Worm (Caenorhabditis elegans) whole organism, L4 larva: ENCODE results near the gene frm-2.

Source experiments
- F10B5.3 ChIP-seq: sonication (generic microtip); optimal IDR thresholded peaks from 2 replicates; lab custom pipeline; 2016; ENCODE audit warnings: mild to moderate bottlenecking, missing genetic modification characterization, missing compliant biosample characterization
- F37D6.2 ChIP-seq: sonication (generic microtip); optimal IDR thresholded peaks from 2 replicates; lab custom pipeline; 2016; ENCODE audit warnings: mild to moderate bottlenecking, missing genetic modification characterization, missing compliant biosample characterization
- R02D3.7 ChIP-seq: fragments of 150-350 bp; sonication (generic microtip); optimal IDR thresholded peaks from 3 replicates; lab custom pipeline; 2014; ENCODE audit warnings: missing biosample characterization, missing genetic modification characterization
- T20F7.1 ChIP-seq: fragments of 200-800 bp; sonication (Bioruptor generic); optimal IDR thresholded peaks from 2 replicates; lab custom pipeline; 2018; ENCODE audit warnings: mild to moderate bottlenecking, missing genetic modification characterization, missing compliant biosample characterization
- T26A8.4 ChIP-seq: fragments of 200-800 bp; sonication (Bioruptor generic); IDR thresholded peaks from 2 replicates; pipeline ENCODE4 v1.3.6; 2022; ENCODE audit warnings: missing genetic modification characterization, missing compliant biosample characterization
- Y105C5A.15 ChIP-seq: fragments of 200-800 bp; sonication (Bioruptor generic); IDR thresholded peaks from 2 replicates; pipeline ENCODE4 v1.3.6; 2022; ENCODE audit warnings: missing genetic modification characterization, missing compliant biosample characterization
- Y48G9A.11 ChIP-seq: fragments of 200-800 bp; sonication (Bioruptor generic); IDR thresholded peaks from 2 replicates; pipeline ENCODE4 v1.3.6; 2022; ENCODE audit warnings: missing genetic modification reagents, missing genetic modification characterization, missing compliant biosample characterization
- ZK337.2 ChIP-seq: fragments of 200-800 bp; sonication (Bioruptor generic); IDR thresholded peaks from 2 replicates; pipeline ENCODE4 v1.3.6; 2022; ENCODE audit warnings: missing genetic modification reagents, missing genetic modification characterization, missing compliant biosample characterization
- ama-1 ChIP-seq: fragments of 150-350 bp; optimal IDR thresholded peaks from 2 replicates; lab custom pipeline; 2014; ENCODE audit warnings: inconsistent platforms, mixed read lengths
- ceh-28 ChIP-seq: fragments of 150-350 bp; optimal IDR thresholded peaks from 2 replicates; lab custom pipeline; 2014; ENCODE audit warnings: missing biosample characterization, missing genetic modification reagents, missing genetic modification characterization
- ceh-32 ChIP-seq: sonication (generic microtip); optimal IDR thresholded peaks from 2 replicates; lab custom pipeline; 2016; ENCODE audit warnings: mild to moderate bottlenecking, missing genetic modification characterization, missing compliant biosample characterization; ENCODE audit not compliant: poor library complexity
- ces-1 ChIP-seq: fragments of 150-350 bp; sonication (generic microtip); optimal IDR thresholded peaks from 4 replicates; lab custom pipeline; 2014; ENCODE audit warnings: missing biosample characterization, missing genetic modification reagents, missing genetic modification characterization
- cey-2 ChIP-seq: sonication (generic microtip); optimal IDR thresholded peaks from 3 replicates; lab custom pipeline; 2017; ENCODE audit warnings: missing genetic modification characterization, mild to moderate bottlenecking, missing compliant biosample characterization, antibody characterized with exemption, borderline replicate concordance; ENCODE audit not compliant: insufficient read depth
- ctbp-1 ChIP-seq: fragments of 200-800 bp; sonication (Bioruptor generic); IDR thresholded peaks from 2 replicates; pipeline ENCODE4 v1.3.6; 2022; ENCODE audit warnings: missing genetic modification reagents, missing genetic modification characterization, missing compliant biosample characterization
- dmd-6 ChIP-seq: fragments of 200-800 bp; sonication (Bioruptor generic); IDR thresholded peaks from 2 replicates; pipeline ENCODE4 v1.3.6; 2022; ENCODE audit warnings: missing genetic modification reagents, missing genetic modification characterization, missing compliant biosample characterization
- dpl-1 ChIP-seq: fragments of 150-350 bp; optimal IDR thresholded peaks from 2 replicates; lab custom pipeline; 2014; ENCODE audit warnings: missing biosample characterization, missing genetic modification reagents, missing genetic modification characterization
- duxl-1 ChIP-seq: sonication (generic microtip); optimal IDR thresholded peaks from 2 replicates; lab custom pipeline; 2016; ENCODE audit warnings: mild to moderate bottlenecking, missing genetic modification characterization, moderate library complexity, missing compliant biosample characterization; ENCODE audit not compliant: poor library complexity
- dve-1 ChIP-seq: sonication (generic microtip); optimal IDR thresholded peaks from 2 replicates; lab custom pipeline; 2017; ENCODE audit warnings: antibody characterized with exemption, mild to moderate bottlenecking, missing genetic modification characterization, missing compliant biosample characterization; ENCODE audit not compliant: insufficient read depth
- gei-8 ChIP-seq: fragments of 200-800 bp; sonication (Bioruptor generic); optimal IDR thresholded peaks from 2 replicates; lab custom pipeline; 2018; ENCODE audit warnings: mild to moderate bottlenecking, missing genetic modification characterization, missing compliant biosample characterization
- hlh-11 ChIP-seq: fragments of 200-800 bp; sonication (Bioruptor generic); optimal IDR thresholded peaks from 2 replicates; lab custom pipeline; 2018; ENCODE audit warnings: mild to moderate bottlenecking, missing genetic modification characterization, missing compliant biosample characterization
- hlh-30 ChIP-seq: sonication (generic microtip); optimal IDR thresholded peaks from 2 replicates; lab custom pipeline; 2017; ENCODE audit warnings: antibody characterized with exemption, mild to moderate bottlenecking, missing genetic modification characterization, missing compliant biosample characterization; ENCODE audit not compliant: insufficient read depth
- jun-1 ChIP-seq: fragments of 150-350 bp; optimal IDR thresholded peaks from 2 replicates; lab custom pipeline; 2014; ENCODE audit warnings: missing biosample characterization, missing genetic modification reagents, missing genetic modification characterization
- lin-1 ChIP-seq: fragments of 200-800 bp; sonication (Bioruptor generic); IDR thresholded peaks from 2 replicates; pipeline ENCODE4 v1.3.6; 2022; ENCODE audit warnings: missing genetic modification reagents, missing genetic modification characterization, missing compliant biosample characterization
- lin-15B ChIP-seq: fragments of 150-350 bp; sonication (generic microtip); optimal IDR thresholded peaks from 3 replicates; lab custom pipeline; 2014; ENCODE audit warnings: missing biosample characterization, missing genetic modification characterization
- lin-38 ChIP-seq: fragments of 200-800 bp; sonication (Bioruptor generic); IDR thresholded peaks from 2 replicates; pipeline ENCODE4 v1.3.6; 2022; ENCODE audit warnings: missing genetic modification reagents, missing genetic modification characterization, missing compliant biosample characterization
- madf-5 ChIP-seq, 2 experiments: fragments of 200-800 bp; sonication (Bioruptor generic); IDR thresholded peaks; 2 replicates each; pipeline ENCODE4 v1.3.6; 2022; ENCODE audit warnings: missing compliant biosample characterization in 2 of 2, missing genetic modification characterization in 2 of 2
- mdt-29 ChIP-seq: fragments of 200-800 bp; sonication (Bioruptor generic); IDR thresholded peaks from 2 replicates; pipeline ENCODE4 v1.3.6; 2022; ENCODE audit warnings: missing genetic modification reagents, missing genetic modification characterization, missing compliant biosample characterization
- mes-2 ChIP-seq: sonication (generic microtip); optimal IDR thresholded peaks from 2 replicates; lab custom pipeline; 2016; ENCODE audit warnings: missing genotype, mild to moderate bottlenecking, missing genetic modification characterization, missing compliant biosample characterization; ENCODE audit not compliant: poor library complexity, severe bottlenecking
- nhr-10 ChIP-seq: fragments of 150-350 bp; optimal IDR thresholded peaks from 2 replicates; lab custom pipeline; 2014; ENCODE audit warnings: missing biosample characterization, missing genetic modification characterization
- nhr-11 ChIP-seq: fragments of 150-350 bp; optimal IDR thresholded peaks from 2 replicates; lab custom pipeline; 2014; ENCODE audit warnings: missing biosample characterization, missing genetic modification characterization
- nhr-111 ChIP-seq: fragments of 200-800 bp; sonication (Bioruptor generic); optimal IDR thresholded peaks from 2 replicates; lab custom pipeline; 2018; ENCODE audit warnings: mild to moderate bottlenecking, missing genetic modification characterization, missing compliant biosample characterization
- nhr-28 ChIP-seq: fragments of 150-350 bp; optimal IDR thresholded peaks from 2 replicates; lab custom pipeline; 2014; ENCODE audit warnings: missing biosample characterization, missing genetic modification characterization
- nhr-41 ChIP-seq: fragments of 200-800 bp; sonication (Bioruptor generic); IDR thresholded peaks from 2 replicates; pipeline ENCODE4 v1.3.6; 2022; ENCODE audit warnings: missing genetic modification reagents, missing genetic modification characterization, missing compliant biosample characterization
- nhr-42 ChIP-seq: fragments of 200-800 bp; sonication (Bioruptor generic); IDR thresholded peaks from 2 replicates; pipeline ENCODE4 v1.3.6; 2022; ENCODE audit warnings: missing genetic modification characterization, missing compliant biosample characterization
- nhr-48 ChIP-seq: sonication (generic microtip); optimal IDR thresholded peaks from 2 replicates; lab custom pipeline; 2016; ENCODE audit warnings: mild to moderate bottlenecking, missing genetic modification characterization, missing compliant biosample characterization
- nhr-77 ChIP-seq: fragments of 150-350 bp; optimal IDR thresholded peaks from 2 replicates; lab custom pipeline; 2014; ENCODE audit warnings: missing biosample characterization, missing genetic modification characterization
- pha-4 ChIP-seq, 2 experiments: fragments of 150-350 bp in 1 of 2; fragments of 200-800 bp in 1 of 2; sonication (Bioruptor generic) in 1 of 2; IDR thresholded peaks in 1 of 2; optimal IDR thresholded peaks in 1 of 2; 2 replicates each; pipeline versions ENCODE4 v1.3.6 to Lab custom; 2014 to 2022; ENCODE audit warnings: missing genetic modification characterization in 2 of 2, missing genetic modification reagents in 2 of 2, missing biosample characterization in 1 of 2, missing compliant biosample characterization in 1 of 2
- pqm-1 ChIP-seq: sonication (generic microtip); optimal IDR thresholded peaks from 2 replicates; lab custom pipeline; 2017; ENCODE audit warnings: missing biosample characterization, missing genetic modification characterization
- rbr-2 ChIP-seq: sonication (generic microtip); optimal IDR thresholded peaks from 2 replicates; lab custom pipeline; 2016; ENCODE audit warnings: missing genotype, missing genetic modification characterization, missing compliant biosample characterization
- sdz-12 ChIP-seq: fragments of 200-800 bp; sonication (Bioruptor generic); optimal IDR thresholded peaks from 2 replicates; lab custom pipeline; 2018; ENCODE audit warnings: mild to moderate bottlenecking, missing genetic modification characterization, missing compliant biosample characterization
- skn-1 ChIP-seq: fragments of 150-350 bp; optimal IDR thresholded peaks from 2 replicates; lab custom pipeline; 2014; ENCODE audit warnings: missing biosample characterization, missing genetic modification characterization
- snpc-1.2 ChIP-seq: fragments of 200-800 bp; sonication (Bioruptor generic); IDR thresholded peaks from 2 replicates; pipeline ENCODE4 v1.3.6; 2022; ENCODE audit warnings: missing genetic modification reagents, missing genetic modification characterization, missing compliant biosample characterization
- snpc-4 ChIP-seq: fragments of 150-350 bp; optimal IDR thresholded peaks from 2 replicates; lab custom pipeline; 2014; ENCODE audit warnings: missing biosample characterization, missing genetic modification characterization
- spr-1 ChIP-seq: sonication (generic microtip); optimal IDR thresholded peaks from 2 replicates; lab custom pipeline; 2016; ENCODE audit warnings: mild to moderate bottlenecking, missing genetic modification characterization, missing compliant biosample characterization
- spr-3 ChIP-seq: fragments of 200-800 bp; sonication (Bioruptor generic); optimal IDR thresholded peaks from 2 replicates; lab custom pipeline; 2018; ENCODE audit warnings: mild to moderate bottlenecking, missing genetic modification characterization, missing compliant biosample characterization
- tag-97 ChIP-seq: fragments of 200-800 bp; sonication (Bioruptor generic); IDR thresholded peaks from 2 replicates; pipeline ENCODE4 v1.3.6; 2022; ENCODE audit warnings: missing genetic modification characterization, missing compliant biosample characterization
- vab-7 ChIP-seq: fragments of 200-800 bp; sonication (Bioruptor generic); IDR thresholded peaks from 2 replicates; pipeline ENCODE4 v1.3.6; 2022; ENCODE audit warnings: missing genetic modification reagents, missing genetic modification characterization, missing compliant biosample characterization
- zfp-2 ChIP-seq: sonication (generic microtip); optimal IDR thresholded peaks from 2 replicates; lab custom pipeline; 2016; ENCODE audit warnings: mild to moderate bottlenecking, missing genetic modification characterization, missing compliant biosample characterization
- zfp-3 ChIP-seq: fragments of 200-800 bp; sonication (Bioruptor generic); conservative IDR thresholded peaks from 2 replicates; pipeline ENCODE4 v1.3.6; 2022; ENCODE audit warnings: missing genetic modification reagents, missing genetic modification characterization, missing compliant biosample characterization

Gene frm-2

DNA sequence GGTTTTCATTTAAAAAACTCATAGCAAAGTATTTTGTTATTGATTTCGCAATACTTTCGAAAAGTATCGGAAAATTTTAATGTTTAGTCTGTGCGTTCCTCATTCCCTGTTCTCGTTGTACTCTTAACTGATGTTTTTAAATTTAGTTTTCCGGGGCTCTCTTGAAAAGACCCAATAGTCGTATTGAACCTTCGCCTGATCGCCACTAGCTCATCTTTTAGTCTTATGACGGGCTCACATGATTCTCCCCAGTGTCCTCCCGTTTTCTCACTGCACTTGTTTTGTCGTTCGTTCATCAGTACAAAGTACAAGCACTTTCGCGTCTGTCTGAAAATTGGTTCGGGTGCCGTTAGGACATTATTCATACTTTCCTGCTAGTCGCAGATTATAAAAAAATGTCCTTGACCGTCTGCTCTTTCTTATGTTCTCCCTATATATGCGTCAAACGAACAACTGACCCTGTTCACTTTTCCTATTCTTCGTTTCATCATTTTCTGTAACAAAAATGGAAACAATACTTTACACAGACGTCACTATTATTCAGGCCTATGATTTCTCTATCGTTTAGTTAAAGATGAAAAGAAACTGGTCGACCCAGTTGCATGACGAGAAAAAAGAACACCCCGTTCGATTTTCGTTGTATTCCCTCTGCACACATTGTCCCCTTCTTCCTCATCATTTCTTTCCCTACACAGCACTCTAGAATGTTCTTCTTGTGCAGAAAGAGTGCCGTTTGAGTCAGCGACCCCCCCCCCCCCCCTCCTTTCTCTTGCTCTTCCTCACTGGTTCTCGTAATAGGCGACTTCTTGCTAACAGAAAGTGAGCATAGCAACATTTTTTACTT, 42.3 kb downstream of the frm-2 start, which contains the start of gene ubq-1 (continued):
- TF ChIP-seq mdt-29 (GFP tag; lab: Robert Waterston, UW) (no peak), jun-1 (tag; lab: Kevin White, UChicago) (no peak), Y105C5A.15 (GFP tag; lab: Robert Waterston, UW) (no peak), nhr-48 (tag; lab: Kevin White, UChicago) (no peak), lin-1 (GFP tag; lab: Robert Waterston, UW) (no peak), hlh-30 (tag; lab: Kevin White, UChicago) (peak; percentile 92), T20F7.1 (GFP tag; lab: Kevin White, UChicago) (peak; percentile 12), R02D3.7 (tag; lab: Kevin White, UChicago) (no peak), ceh-32 (no peak), nhr-41 (GFP tag; lab: Robert Waterston, UW) (no peak), pqm-1 (tag; lab: Kevin White, UChicago) (no peak), cey-2 (tag; lab: Kevin White, UChicago) (no peak), lin-15B (tag; lab: Kevin White, UChicago) (no peak), nhr-77 (tag; lab: Kevin White, UChicago) (no peak), Y48G9A.11 (GFP tag; lab: Robert Waterston, UW) (no peak), ctbp-1 (GFP tag; lab: Robert Waterston, UW) (peak; percentile 51), spr-1 (tag; lab: Kevin White, UChicago) (no peak), nhr-111 (GFP tag; lab: Kevin White, UChicago) (no peak), pha-4 (GFP tag; IDR thresholded peaks at IDR 0.05; lab: Robert Waterston, UW) (peak; percentile 27; the same call in 1 of the 2 replicates), pha-4 (tag; optimal IDR thresholded peaks at IDR 0.05; lab: Kevin White, UChicago) (no peak), dpl-1 (GFP tag; lab: Kevin White, UChicago) (no peak), hlh-11 (no peak), vab-7 (GFP tag; lab: Robert Waterston, UW) (no peak), ZK337.2 (GFP tag; lab: Robert Waterston, UW) (no peak), ama-1 (lab: Kevin White, UChicago) (no peak), mes-2 (peak; percentile 10), dmd-6 (GFP tag; lab: Robert Waterston, UW) (no peak), nhr-28 (tag; lab: Kevin White, UChicago) (no peak), ces-1 (no peak), madf-5 (GFP tag; IDR thresholded peaks at IDR 0.05; lab: Robert Waterston, UW) (0 out of 4 replicates have a peak, but pooled peaks of 1 of the 2 experiments have one; percentile 61), nhr-10 (tag; lab: Kevin White, UChicago) (no peak), zfp-2 (tag; lab: Kevin White, UChicago) (no peak), dve-1 (no peak), nhr-11 (tag; lab: Kevin White, UChicago) (no peak), F37D6.2 (no peak), zfp-3 (no peak), T26A8.4 (GFP tag; lab: Robert Waterston, UW) (peak; percentile 25), sdz-12 (no peak), nhr-42 (GFP tag; lab: Robert Waterston, UW) (no peak), F10B5.3 (tag; lab: Kevin White, UChicago) (no peak), skn-1 (tag; lab: Kevin White, UChicago) (no peak), rbr-2 (tag; lab: Kevin White, UChicago) (no peak), snpc-1.2 (GFP tag; lab: Robert Waterston, UW) (no peak), lin-38 (GFP tag; lab: Robert Waterston, UW) (no peak), duxl-1 (tag; lab: Kevin White, UChicago) (no peak), snpc-4 (tag; lab: Kevin White, UChicago) (no peak), spr-3 (GFP tag; lab: Kevin White, UChicago) (no peak), ceh-28 (tag; lab: Kevin White, UChicago) (no peak), tag-97 (GFP tag; lab: Robert Waterston, UW) (no peak), gei-8 (GFP tag; lab: Kevin White, UChicago) (no peak)
